Worm (Caenorhabditis elegans): ENCODE measurements around the gene ges-1.

DNA sequence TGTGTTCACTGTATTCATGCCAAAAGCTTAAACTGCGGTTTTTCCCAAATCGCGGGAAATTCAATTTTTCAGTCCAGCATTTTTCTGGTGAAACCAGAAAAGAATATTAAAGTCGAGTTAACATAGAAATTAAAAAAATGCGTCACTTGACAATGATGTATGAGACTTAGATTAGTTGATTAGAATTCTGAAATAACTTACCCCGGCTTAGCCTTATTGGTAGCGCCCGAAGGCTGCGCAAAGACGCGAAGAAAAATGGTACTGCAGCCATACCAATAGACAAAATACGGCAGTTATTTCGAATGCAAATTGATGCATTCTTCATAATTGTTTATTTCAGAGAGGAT lies 1.5 kb upstream of the ges-1 start:
- TF ChIP-seq ama-1 (optimal IDR thresholded peaks at IDR 0.05) (no peak), pha-4 (tag; optimal IDR thresholded peaks at IDR 0.05) (no peak), egl-5 (tag; optimal IDR thresholded peaks at IDR 0.05) (no peak), snpc-4 (tag; optimal IDR thresholded peaks at IDR 0.05) (no peak), ceh-82 (tag; optimal IDR thresholded peaks at IDR 0.05) (no peak)
